Fruit fly (Drosophila melanogaster) Kc167 (cell line): ENCODE results near the gene CG10376.

Source experiments
- h ChIP-seq: fragments of >200 bp; optimal IDR thresholded peaks from 3 replicates; lab custom pipeline; 2018; ENCODE audit warnings: missing external identifiers
- psq ChIP-seq: fragments of >200 bp; optimal IDR thresholded peaks from 2 replicates; lab custom pipeline; 2017; ENCODE audit warnings: missing external identifiers

DNA sequence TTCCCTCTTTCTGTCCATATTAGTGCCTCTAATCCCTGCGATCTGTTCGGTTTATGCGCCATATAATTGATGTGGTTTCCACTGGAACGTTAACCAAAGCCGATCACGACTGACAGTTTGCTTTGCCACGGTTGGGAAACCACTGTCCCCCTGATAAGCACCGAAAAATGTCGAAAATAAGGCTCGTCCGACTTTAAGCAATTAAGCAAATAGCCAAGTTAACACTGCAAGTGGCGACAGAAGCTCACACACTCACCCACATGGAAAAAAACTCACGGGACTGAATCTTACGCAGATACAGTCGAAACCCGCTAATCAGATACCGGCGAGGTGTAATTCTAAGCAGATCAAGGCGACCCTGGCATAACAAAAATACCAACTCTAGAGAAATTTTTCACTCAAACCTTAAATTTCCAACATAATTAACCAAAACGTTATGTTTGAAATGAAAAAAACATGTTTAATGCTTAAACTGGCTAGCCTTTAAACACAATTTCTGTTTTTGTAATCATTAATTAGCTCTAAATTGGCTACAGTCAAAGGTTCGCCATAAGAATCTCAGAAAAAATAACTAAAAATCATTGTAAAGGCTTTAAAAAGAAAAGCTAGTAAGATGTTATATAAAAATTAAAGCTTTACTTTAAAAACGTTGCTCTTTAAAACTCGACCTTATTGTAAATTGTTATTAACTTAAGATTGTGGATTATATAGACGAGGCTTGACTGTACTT is 24.8 kb downstream of the CG10376 start:
- TF ChIP-seq h (no peak), psq (no peak)
